Worm (Caenorhabditis elegans) whole organism, young adult: ENCODE results near the gene tgt-1.

Experiments used
- B0336.3 ChIP-seq: fragments of 200-800 bp; sonication (Bioruptor generic); IDR thresholded peaks from 2 replicates; pipeline ENCODE4 v1.3.6; 2022; ENCODE audit warnings: missing genetic modification characterization, missing compliant biosample characterization
- F10E7.11 ChIP-seq: sonication (generic microtip); optimal IDR thresholded peaks from 2 replicates; lab custom pipeline; 2017; ENCODE audit warnings: mild to moderate bottlenecking, missing genetic modification characterization, moderate library complexity, missing compliant biosample characterization
- F23B12.7 ChIP-seq: sonication (generic microtip); optimal IDR thresholded peaks from 2 replicates; lab custom pipeline; 2017; ENCODE audit warnings: missing genetic modification characterization, mild to moderate bottlenecking, missing compliant biosample characterization, antibody characterized with exemption, moderate library complexity; ENCODE audit not compliant: insufficient read depth
- F33H1.4 ChIP-seq: fragments of 200-800 bp; sonication (Bioruptor generic); IDR thresholded peaks from 2 replicates; pipeline ENCODE4 v1.3.6; 2022; ENCODE audit warnings: missing genetic modification reagents, missing genetic modification characterization, missing compliant biosample characterization
- F49E8.2 ChIP-seq: sonication (generic microtip); optimal IDR thresholded peaks from 3 replicates; lab custom pipeline; 2017; ENCODE audit warnings: missing genetic modification characterization, mild to moderate bottlenecking, missing compliant biosample characterization, antibody characterized with exemption, moderate library complexity; ENCODE audit not compliant: insufficient read depth
- F52B5.7 ChIP-seq: sonication (generic microtip); optimal IDR thresholded peaks from 2 replicates; lab custom pipeline; 2016; ENCODE audit warnings: mild to moderate bottlenecking, missing genetic modification characterization, missing compliant biosample characterization
- F57C9.4 ChIP-seq: sonication (generic microtip); optimal IDR thresholded peaks from 2 replicates; lab custom pipeline; 2017; ENCODE audit warnings: mild to moderate bottlenecking, missing genetic modification characterization, missing compliant biosample characterization
- Y53G8AR.9 ChIP-seq: fragments of 200-800 bp; sonication (Bioruptor generic); conservative IDR thresholded peaks from 2 replicates; pipeline ENCODE4 v1.3.6; 2022; ENCODE audit warnings: missing genetic modification reagents, missing genetic modification characterization, missing compliant biosample characterization
- Y95B8A.8 ChIP-seq: fragments of 200-800 bp; sonication (Bioruptor generic); IDR thresholded peaks from 2 replicates; pipeline ENCODE4 v1.3.6; 2022; ENCODE audit warnings: missing genetic modification reagents, missing genetic modification characterization, missing compliant biosample characterization
- atf-7 ChIP-seq: sonication (generic microtip); optimal IDR thresholded peaks from 2 replicates; lab custom pipeline; 2017; ENCODE audit warnings: mild to moderate bottlenecking, missing genetic modification characterization, missing compliant biosample characterization
- athp-1 ChIP-seq: sonication (generic microtip); optimal IDR thresholded peaks from 2 replicates; lab custom pipeline; 2017; ENCODE audit warnings: mild to moderate bottlenecking, missing genetic modification characterization, missing compliant biosample characterization
- attf-3 ChIP-seq: fragments of 200-800 bp; sonication (Bioruptor generic); conservative IDR thresholded peaks from 2 replicates; pipeline ENCODE4 v1.3.6; 2022; ENCODE audit warnings: missing genetic modification reagents, missing genetic modification characterization, missing compliant biosample characterization
- cebp-1 ChIP-seq, 2 experiments: fragments of 200-800 bp in 1 of 2; sonication (Bioruptor generic) in 1 of 2; sonication (generic microtip) in 1 of 2; IDR thresholded peaks in 1 of 2; optimal IDR thresholded peaks in 1 of 2; 2 replicates each; pipeline versions ENCODE4 v1.3.6 to Lab custom; 2017 to 2022; ENCODE audit warnings: missing compliant biosample characterization in 2 of 2, missing genetic modification characterization in 2 of 2, mild to moderate bottlenecking in 1 of 2, missing genetic modification reagents in 1 of 2, moderate library complexity in 1 of 2
- ceh-27 ChIP-seq: fragments of 200-800 bp; sonication (Bioruptor generic); optimal IDR thresholded peaks from 2 replicates; lab custom pipeline; 2018; ENCODE audit warnings: mild to moderate bottlenecking, missing genetic modification characterization, moderate library complexity, missing compliant biosample characterization
- ceh-91 ChIP-seq: fragments of 200-800 bp; sonication (Bioruptor generic); IDR thresholded peaks from 2 replicates; pipeline ENCODE4 v1.3.6; 2022; ENCODE audit warnings: missing genetic modification reagents, missing genetic modification characterization, missing compliant biosample characterization
- dox-1 ChIP-seq: fragments of 200-800 bp; sonication (Bioruptor generic); IDR thresholded peaks from 2 replicates; pipeline ENCODE4 v1.3.6; 2022; ENCODE audit warnings: missing genetic modification reagents, missing genetic modification characterization, missing compliant biosample characterization
- egl-44 ChIP-seq: fragments of 200-800 bp; sonication (Bioruptor generic); IDR thresholded peaks from 2 replicates; pipeline ENCODE4 v1.3.6; 2022; ENCODE audit warnings: missing genetic modification reagents, missing genetic modification characterization, missing compliant biosample characterization
- ekl-4 ChIP-seq: fragments of 200-800 bp; sonication (Bioruptor generic); IDR thresholded peaks from 2 replicates; pipeline ENCODE4 v1.3.6; 2022; ENCODE audit warnings: missing genetic modification reagents, missing genetic modification characterization, missing compliant biosample characterization
- hlh-26 ChIP-seq: fragments of 200-800 bp; sonication (Bioruptor generic); conservative IDR thresholded peaks from 2 replicates; pipeline ENCODE4 v1.3.6; 2022; ENCODE audit warnings: missing genetic modification reagents, missing genetic modification characterization, missing compliant biosample characterization
- hmg-1.2 ChIP-seq: fragments of 200-800 bp; sonication (Bioruptor generic); IDR thresholded peaks from 2 replicates; pipeline ENCODE4 v1.3.6; 2022; ENCODE audit warnings: missing genetic modification reagents, missing genetic modification characterization, missing compliant biosample characterization
- hsf-1 ChIP-seq: fragments of 200-800 bp; sonication (Bioruptor generic); IDR thresholded peaks from 2 replicates; pipeline ENCODE4 v1.3.6; 2022; ENCODE audit warnings: missing genetic modification reagents, missing genetic modification characterization, missing compliant biosample characterization
- lag-1 ChIP-seq: fragments of 200-800 bp; sonication (Bioruptor generic); IDR thresholded peaks from 2 replicates; pipeline ENCODE4 v1.3.6; 2022; ENCODE audit warnings: missing genetic modification reagents, missing genetic modification characterization, missing compliant biosample characterization
- let-526 ChIP-seq: fragments of 200-800 bp; sonication (Bioruptor generic); IDR thresholded peaks from 2 replicates; pipeline ENCODE4 v1.3.6; 2022; ENCODE audit warnings: missing genetic modification reagents, missing genetic modification characterization, missing compliant biosample characterization
- lin-26 ChIP-seq: fragments of 200-800 bp; sonication (Bioruptor generic); IDR thresholded peaks from 2 replicates; pipeline ENCODE4 v1.3.6; 2022; ENCODE audit warnings: missing genetic modification reagents, missing genetic modification characterization, missing compliant biosample characterization
- lin-40 ChIP-seq: sonication (generic microtip); optimal IDR thresholded peaks from 2 replicates; lab custom pipeline; 2016; ENCODE audit warnings: missing genetic modification characterization, mild to moderate bottlenecking, missing compliant biosample characterization, missing genotype, missing genetic modification reagents
- lsy-27 ChIP-seq: sonication (generic microtip); optimal IDR thresholded peaks from 2 replicates; lab custom pipeline; 2017; ENCODE audit warnings: missing genetic modification characterization, mild to moderate bottlenecking, missing compliant biosample characterization, antibody characterized with exemption, missing genotype, borderline replicate concordance; ENCODE audit not compliant: insufficient read depth
- madf-3 ChIP-seq: fragments of 200-800 bp; sonication (Bioruptor generic); IDR thresholded peaks from 2 replicates; pipeline ENCODE4 v1.3.6; 2022; ENCODE audit warnings: missing genetic modification reagents, missing genetic modification characterization, missing compliant biosample characterization
- madf-6 ChIP-seq: fragments of 200-800 bp; sonication (Bioruptor generic); IDR thresholded peaks from 2 replicates; pipeline ENCODE4 v1.3.6; 2022; ENCODE audit warnings: missing genetic modification reagents, missing genetic modification characterization, missing compliant biosample characterization
- mcd-1 ChIP-seq: fragments of 200-800 bp; sonication (Bioruptor generic); IDR thresholded peaks from 2 replicates; pipeline ENCODE4 v1.3.6; 2022; ENCODE audit warnings: missing genetic modification reagents, missing genetic modification characterization, missing compliant biosample characterization
- nhr-80 ChIP-seq: sonication (generic microtip); optimal IDR thresholded peaks from 2 replicates; lab custom pipeline; 2016; ENCODE audit warnings: missing genetic modification characterization, missing compliant biosample characterization
- pbrm-1 ChIP-seq: fragments of 200-800 bp; sonication (Bioruptor generic); IDR thresholded peaks from 2 replicates; pipeline ENCODE4 v1.3.6; 2022; ENCODE audit warnings: missing genetic modification reagents, missing genetic modification characterization, missing compliant biosample characterization
- rcor-1 ChIP-seq: fragments of 200-800 bp; sonication (Bioruptor generic); IDR thresholded peaks from 2 replicates; pipeline ENCODE4 v1.3.6; 2022; ENCODE audit warnings: missing genetic modification reagents, missing genetic modification characterization, missing compliant biosample characterization
- repo-1 ChIP-seq: sonication (generic microtip); optimal IDR thresholded peaks from 2 replicates; lab custom pipeline; 2017; ENCODE audit warnings: mild to moderate bottlenecking, missing genetic modification characterization, missing compliant biosample characterization
- sea-2 ChIP-seq: fragments of 200-800 bp; sonication (Bioruptor generic); IDR thresholded peaks from 2 replicates; pipeline ENCODE4 v1.3.6; 2022; ENCODE audit warnings: missing genetic modification characterization, missing compliant biosample characterization
- snpc-3.4 ChIP-seq: sonication (generic microtip); optimal IDR thresholded peaks from 2 replicates; lab custom pipeline; 2017; ENCODE audit warnings: missing genetic modification characterization, mild to moderate bottlenecking, missing compliant biosample characterization, antibody characterized with exemption, moderate library complexity, missing genotype, missing genetic modification reagents
- snpc-4 ChIP-seq, 5 experiments: fragments of 150-350 bp in 1 of 5; sonication (generic microtip) in 4 of 5; optimal IDR thresholded peaks; 2 replicates each; lab custom pipeline; 2014 to 2018; ENCODE audit warnings: missing genetic modification characterization in 5 of 5, missing biosample characterization in 3 of 5, antibody characterized with exemption in 2 of 5, mild to moderate bottlenecking in 2 of 5, missing compliant biosample characterization in 2 of 5, missing genotype in 2 of 5, moderate library complexity in 2 of 5, missing genetic modification reagents in 1 of 5
- tbx-9 ChIP-seq: sonication (generic microtip); optimal IDR thresholded peaks from 2 replicates; lab custom pipeline; 2016; ENCODE audit warnings: borderline replicate concordance, missing genetic modification characterization, inconsistent platforms, missing compliant biosample characterization
- unc-62 ChIP-seq: fragments of 150-350 bp; optimal IDR thresholded peaks from 2 replicates; lab custom pipeline; 2014; ENCODE audit warnings: missing biosample characterization, missing genetic modification reagents, missing genetic modification characterization
- xnd-1 ChIP-seq: sonication (generic microtip); optimal IDR thresholded peaks from 2 replicates; lab custom pipeline; 2016; ENCODE audit warnings: missing genotype, missing genetic modification reagents, missing genetic modification characterization, missing compliant biosample characterization
- ztf-26 ChIP-seq: sonication (generic microtip); optimal IDR thresholded peaks from 2 replicates; lab custom pipeline; 2017; ENCODE audit warnings: missing genetic modification characterization, missing compliant biosample characterization

Gene tgt-1

DNA sequence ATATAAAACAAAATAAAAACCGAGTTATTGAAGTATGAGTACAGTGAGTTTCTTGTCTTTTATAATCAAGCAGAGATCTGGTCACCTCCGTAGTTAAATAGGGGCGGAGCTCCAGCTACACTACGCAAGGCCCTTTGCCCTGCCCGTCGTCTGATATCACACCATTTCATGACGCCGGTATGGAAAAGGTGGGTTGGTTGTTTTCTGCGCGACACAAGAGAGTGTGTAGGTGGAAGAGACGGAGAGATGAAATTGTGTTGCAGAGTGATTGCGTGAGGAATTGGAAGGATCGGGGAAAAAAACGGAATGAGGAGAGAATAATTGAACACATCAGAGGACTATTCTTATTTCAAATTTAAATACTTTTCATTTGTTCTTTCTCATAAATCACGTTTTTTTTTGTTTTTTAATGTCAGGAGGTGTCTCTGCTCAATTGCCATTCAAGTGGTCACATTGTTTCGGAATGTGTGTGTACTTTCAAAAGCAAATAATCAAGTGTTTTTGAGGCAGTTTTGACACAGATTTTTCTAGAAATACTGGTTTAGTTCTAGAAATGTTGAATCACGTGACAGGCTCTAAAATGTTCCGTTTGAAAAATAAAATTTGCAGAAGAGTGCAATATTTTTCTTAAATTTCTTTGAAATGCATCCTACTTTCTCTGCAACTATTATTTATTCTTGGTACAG is 43.7 kb downstream of the tgt-1 start, which contains the start of gene ZK822.9:
ZK822.9 (plus strand) TSS at position 180 of the 686 bp plus-strand sequence.
- TF ChIP-seq ekl-4 (no peak), hlh-26 (GFP tag; lab: Robert Waterston, UW) (no peak), F52B5.7 (tag; lab: Kevin White, UChicago) (no peak), unc-62 (GFP tag; lab: Kevin White, UChicago) (peak; percentile 9), atf-7 (tag; lab: Kevin White, UChicago) (no peak), snpc-4 (GFP tag; optimal IDR thresholded peaks at IDR 0.05; lab: Kevin White, UChicago) (no peak), snpc-4 (tag; optimal IDR thresholded peaks at IDR 0.05; lab: Kevin White, UChicago) (peak in 1 of 4 experiments; percentile 6), hmg-1.2 (peak; percentile 63), hsf-1 (peak; percentile 79), athp-1 (tag; lab: Kevin White, UChicago) (no peak), sea-2 (GFP tag; lab: Robert Waterston, UW) (no peak), egl-44 (GFP tag; lab: Robert Waterston, UW) (0 out of 2 replicates have a peak, but pooled peaks have one; percentile 8), F49E8.2 (no peak), lag-1 (no peak), xnd-1 (tag; lab: Kevin White, UChicago) (no peak), F10E7.11 (tag; lab: Kevin White, UChicago) (no peak), rcor-1 (GFP tag; lab: Robert Waterston, UW) (no peak), attf-3 (GFP tag; lab: Robert Waterston, UW) (no peak), Y95B8A.8 (no peak), let-526 (GFP tag; lab: Robert Waterston, UW) (no peak), F23B12.7 (tag; lab: Kevin White, UChicago) (no peak), lsy-27 (tag; lab: Kevin White, UChicago) (no peak), Y53G8AR.9 (GFP tag; lab: Robert Waterston, UW) (0 out of 2 replicates have a peak, but pooled peaks have one; percentile 17), ceh-91 (no peak), snpc-3.4 (peak; percentile 16), nhr-80 (tag; lab: Kevin White, UChicago) (peak; percentile 65), tbx-9 (tag; lab: Kevin White, UChicago) (no peak), ceh-27 (GFP tag; lab: Kevin White, UChicago) (peak; percentile 35), ztf-26 (no peak)

DNA sequence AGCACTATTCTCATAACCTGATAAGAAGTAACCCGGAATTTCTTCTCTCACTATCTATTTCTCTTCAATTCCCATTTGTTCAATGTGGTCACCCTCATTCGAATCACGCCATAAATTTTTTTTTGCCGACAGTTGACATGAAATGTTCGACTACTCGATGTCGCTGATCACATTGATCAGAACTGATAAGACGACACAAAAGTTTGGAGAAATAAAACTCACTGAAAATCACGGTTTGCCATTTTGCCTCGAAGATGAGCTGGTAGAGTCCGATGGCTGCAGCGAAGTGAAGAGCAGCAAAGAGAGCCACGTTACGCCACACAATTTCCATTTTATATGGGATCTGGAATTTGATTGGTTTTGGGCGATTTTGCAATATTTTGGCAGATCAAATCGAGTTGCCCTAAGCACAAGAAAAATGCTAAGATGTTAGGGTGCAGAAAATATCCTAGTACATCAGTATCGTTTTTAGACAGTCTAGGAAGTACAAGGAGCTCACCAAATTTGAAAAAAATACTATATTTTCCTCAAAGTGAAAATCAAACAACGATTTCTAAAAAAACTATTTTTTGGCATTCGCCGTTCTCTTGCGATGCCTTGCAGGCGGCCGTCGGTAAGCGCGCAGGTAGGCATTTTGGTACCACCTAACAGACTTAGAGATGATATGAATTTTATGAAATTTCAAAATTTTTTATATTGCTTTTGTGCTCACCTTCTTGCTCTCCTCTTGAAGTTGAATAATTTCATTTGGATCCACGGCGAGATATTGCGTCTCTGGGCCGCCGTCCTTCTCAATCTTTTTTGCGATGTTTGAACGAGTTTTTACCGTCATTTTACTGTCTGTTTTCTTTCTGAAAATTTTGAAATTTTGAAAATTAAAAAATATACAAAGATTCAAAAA is 44.5 kb downstream of the tgt-1 start, which contains the start of gene fat-6:
fat-6 (minus strand) TSS at position 851 of the 901 bp plus-strand sequence.
- TF ChIP-seq mcd-1 (GFP tag; lab: Robert Waterston, UW) = peak; percentile 11; the same call in 1 of the 2 replicates
- TF ChIP-seq dox-1 = 0 out of 2 replicates have a peak, but pooled peaks have one; percentile 14
- TF ChIP-seq lin-40 (tag; lab: Kevin White, UChicago) = no peak
- TF ChIP-seq madf-6 = 0 out of 2 replicates have a peak, but pooled peaks have one; percentile 11
- peak; percentile 33; the same call in 1 of the 2 replicates for TF ChIP-seq B0336.3
- TF ChIP-seq F33H1.4 (GFP tag; lab: Robert Waterston, UW) = peak; percentile 8; the same call in 1 of the 2 replicates
- no peak for TF ChIP-seq cebp-1 (GFP tag; IDR thresholded peaks at IDR 0.05; lab: Robert Waterston, UW)
- peak; percentile 20 for TF ChIP-seq cebp-1 (tag; optimal IDR thresholded peaks at IDR 0.05; lab: Kevin White, UChicago)
- TF ChIP-seq repo-1 (tag; lab: Kevin White, UChicago) = peak; percentile 75
- TF ChIP-seq nhr-80 (tag; lab: Kevin White, UChicago) = peak; percentile 43
- TF ChIP-seq F57C9.4 (tag; lab: Kevin White, UChicago) = no peak
- no peak for TF ChIP-seq ceh-91
- TF ChIP-seq atf-7 (tag; lab: Kevin White, UChicago) = peak; percentile 8
- 0 out of 2 replicates have a peak, but pooled peaks have one; percentile 65 for TF ChIP-seq madf-3
- 0 out of 2 replicates have a peak, but pooled peaks have one; percentile 30 for TF ChIP-seq ekl-4
- TF ChIP-seq lin-26 = no peak
- peak; percentile 44; the same call in 1 of the 2 replicates for TF ChIP-seq pbrm-1 (GFP tag; lab: Robert Waterston, UW)
- peak; percentile 58; the same call in 1 of the 2 replicates for TF ChIP-seq Y53G8AR.9 (GFP tag; lab: Robert Waterston, UW)
- TF ChIP-seq, all 124 proteins: peak for 13
